Fruit fly (Drosophila melanogaster): ENCODE results near the gene CG45603.

CG45603 gene

DNA sequence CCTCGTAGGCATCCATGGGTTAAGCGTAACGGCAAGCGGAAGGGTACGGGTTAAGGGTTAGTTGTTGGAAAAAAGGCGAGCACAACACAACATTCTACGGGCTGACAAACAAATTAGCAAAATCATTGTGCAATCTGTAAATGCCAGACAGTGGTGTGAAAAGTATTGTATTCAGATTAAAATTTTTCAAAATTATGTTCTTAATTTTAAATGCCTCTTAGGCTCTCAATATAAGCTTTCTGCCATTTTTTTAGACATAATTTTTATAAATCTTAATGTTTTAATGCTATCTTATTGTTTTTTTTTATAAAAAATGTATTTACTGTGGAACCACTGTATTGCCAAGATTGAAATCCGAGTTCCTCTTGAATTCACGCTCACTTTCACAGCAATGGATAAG, 26.4 kb upstream of the CG45603 start:
- TF ChIP-seq h (GFP tag; optimal IDR thresholded peaks at IDR 0.05) (peak; percentile 5), Rel (GFP tag; optimal IDR thresholded peaks at IDR 0.05) (no peak), Rel (tag; optimal IDR thresholded peaks at IDR 0.05) (no peak), GATAd (GFP tag; optimal IDR thresholded peaks at IDR 0.05) (no peak), CrebA (GFP tag; optimal IDR thresholded peaks at IDR 0.05; ENCODE audit: borderline replicate concordance) (no peak), Vsx2 (GFP tag; optimal IDR thresholded peaks at IDR 0.05; ENCODE audit: partially characterized antibody) (no peak), Dif (GFP tag; optimal IDR thresholded peaks at IDR 0.05; ENCODE audit: partially characterized antibody) (no peak), psq (GFP tag; optimal IDR thresholded peaks at IDR 0.05) (no peak), HLH106 (tag; optimal IDR thresholded peaks at IDR 0.05) (no peak), foxo (GFP tag; optimal IDR thresholded peaks at IDR 0.05) (peak in 1 of 2 experiments; percentile 28), Mio (GFP tag; optimal IDR thresholded peaks at IDR 0.05) (no peak), Myc (optimal IDR thresholded peaks at IDR 0.05) (no peak), fru (GFP tag; optimal IDR thresholded peaks at IDR 0.05) (no peak)

- TF ChIP-seq h (GFP tag; optimal IDR thresholded peaks at IDR 0.05) (peak; percentile 34), sv (GFP tag; optimal IDR thresholded peaks at IDR 0.05) (no peak), woc (GFP tag; optimal IDR thresholded peaks at IDR 0.05) (peak; percentile 38), dl (GFP tag; optimal IDR thresholded peaks at IDR 0.05; ENCODE audit: insufficient read depth in 1 of 2, partially characterized antibody in 2 of 2) (no peak), CrebA (GFP tag; optimal IDR thresholded peaks at IDR 0.05; ENCODE audit: borderline replicate concordance) (no peak), Sp1 (GFP tag; optimal IDR thresholded peaks at IDR 0.05) (peak; percentile 21), HLH106 (tag; optimal IDR thresholded peaks at IDR 0.05) (peak; percentile 51), GATAd (GFP tag; optimal IDR thresholded peaks at IDR 0.05) (no peak), lola (GFP tag; optimal IDR thresholded peaks at IDR 0.05) (no peak), CG32264 (GFP tag; optimal IDR thresholded peaks at IDR 0.05) (no peak), jim (GFP tag; optimal IDR thresholded peaks at IDR 0.05) (no peak), tai (GFP tag; optimal IDR thresholded peaks at IDR 0.05) (no peak), fru (GFP tag; optimal IDR thresholded peaks at IDR 0.05) (peak; percentile 25), rgr (GFP tag; optimal IDR thresholded peaks at IDR 0.05) (peak; percentile 25), OdsH (GFP tag; optimal IDR thresholded peaks at IDR 0.05) (peak; percentile 14), Hnf4 (GFP tag; optimal IDR thresholded peaks at IDR 0.05) (peak; percentile 2), N (GFP tag; optimal IDR thresholded peaks at IDR 0.05) (no peak), foxo (GFP tag; optimal IDR thresholded peaks at IDR 0.05) (peak in 1 of 2 experiments; percentile 44), sage (GFP tag; optimal IDR thresholded peaks at IDR 0.05) (no peak), ey (GFP tag; optimal IDR thresholded peaks at IDR 0.05) (peak; percentile 21)
Measured at dm6 chrX:12248836-12249235, 25.6 kb upstream of the CG45603 start.

- TF ChIP-seq tai (GFP tag; optimal IDR thresholded peaks at IDR 0.05) (no peak), ey (GFP tag; optimal IDR thresholded peaks at IDR 0.05) (no peak), CG32264 (GFP tag; optimal IDR thresholded peaks at IDR 0.05) (no peak), CG9705 (GFP tag; optimal IDR thresholded peaks at IDR 0.05) (no peak), usp (GFP tag; optimal IDR thresholded peaks at IDR 0.05) (no peak), pan (optimal IDR thresholded peaks at IDR 0.05) (no peak), CrebA (GFP tag; optimal IDR thresholded peaks at IDR 0.05; ENCODE audit: borderline replicate concordance) (no peak), Mio (GFP tag; optimal IDR thresholded peaks at IDR 0.05) (no peak), Sp1 (GFP tag; optimal IDR thresholded peaks at IDR 0.05) (no peak), brk (GFP tag; optimal IDR thresholded peaks at IDR 0.05) (no peak)
Measured at dm6 chrX:12258928-12259327, 15.5 kb upstream of the CG45603 start.

DNA sequence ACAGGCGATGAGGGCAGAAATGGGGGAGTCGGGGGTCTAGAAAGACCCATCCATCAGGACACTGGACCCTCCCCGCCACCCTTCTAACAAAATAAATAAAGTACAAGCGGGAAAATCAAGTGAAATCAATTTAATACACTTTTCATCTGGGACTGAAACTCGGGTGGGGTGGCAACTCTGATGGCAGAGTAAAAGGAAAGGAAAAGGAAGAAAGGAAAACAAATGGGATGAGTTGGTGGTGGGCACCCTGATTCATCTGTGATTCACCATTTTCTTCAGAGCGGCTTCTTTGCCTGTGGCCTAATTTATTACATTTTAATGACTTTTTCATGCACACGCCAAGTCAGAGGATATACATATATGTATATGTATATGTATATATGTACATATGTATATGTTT, 15.0 kb upstream of the CG45603 start:
- TF ChIP-seq dsf (GFP tag; optimal IDR thresholded peaks at IDR 0.05; ENCODE audit: borderline replicate concordance) = no peak
- TF ChIP-seq dmrt93B (GFP tag; optimal IDR thresholded peaks at IDR 0.05) = no peak
- no peak for TF ChIP-seq Vsx2 (GFP tag; optimal IDR thresholded peaks at IDR 0.05; ENCODE audit: partially characterized antibody)
- TF ChIP-seq fru (GFP tag; optimal IDR thresholded peaks at IDR 0.05) = no peak
- TF ChIP-seq rgr (GFP tag; optimal IDR thresholded peaks at IDR 0.05) = no peak
- TF ChIP-seq OdsH (GFP tag; optimal IDR thresholded peaks at IDR 0.05) = no peak
- TF ChIP-seq CG9705 (GFP tag; optimal IDR thresholded peaks at IDR 0.05) = no peak
- no peak for TF ChIP-seq Myc (optimal IDR thresholded peaks at IDR 0.05)
- TF ChIP-seq usp (GFP tag; optimal IDR thresholded peaks at IDR 0.05) = no peak
- TF ChIP-seq foxo (GFP tag; optimal IDR thresholded peaks at IDR 0.05) = no peak
- no peak for TF ChIP-seq Jra (GFP tag; optimal IDR thresholded peaks at IDR 0.05)
- TF ChIP-seq CG32264 (GFP tag; optimal IDR thresholded peaks at IDR 0.05) = no peak
- no peak for TF ChIP-seq Dfd (GFP tag; optimal IDR thresholded peaks at IDR 0.05)
- TF ChIP-seq Sp1 (GFP tag; optimal IDR thresholded peaks at IDR 0.05) = no peak
- no peak for TF ChIP-seq Dif (GFP tag; optimal IDR thresholded peaks at IDR 0.05; ENCODE audit: partially characterized antibody)
- TF ChIP-seq N (GFP tag; optimal IDR thresholded peaks at IDR 0.05) = no peak
- no peak for TF ChIP-seq Rel (GFP tag; optimal IDR thresholded peaks at IDR 0.05)
- no peak for TF ChIP-seq Rel (tag; optimal IDR thresholded peaks at IDR 0.05)
- no peak for TF ChIP-seq pan (optimal IDR thresholded peaks at IDR 0.05)
